Fruit fly (Drosophila melanogaster): ENCODE data around the gene beat-Ic.

- TF ChIP-seq Myc (optimal IDR thresholded peaks at IDR 0.05) = no peak
- no peak for TF ChIP-seq psq (optimal IDR thresholded peaks at IDR 0.05)
- TF ChIP-seq ttk (optimal IDR thresholded peaks at IDR 0.05) = no peak
- no peak for TF ChIP-seq h (optimal IDR thresholded peaks at IDR 0.05)
Observed at dm6 chr2L:15979186-15979585, 20.9 kb upstream of the beat-Ic start, which contains the start of gene CG10839.
